Worm (Caenorhabditis elegans) whole organism, L2 larva: ENCODE measurements around the gene C23F12.9.

ENCODE experiments used
- F13H6.1 ChIP-seq: sonication (generic microtip); optimal IDR thresholded peaks from 2 replicates; lab custom pipeline; 2016; ENCODE audit warnings: missing genetic modification characterization, missing compliant biosample characterization
- R02D3.7 ChIP-seq: fragments of 150-350 bp; optimal IDR thresholded peaks from 2 replicates; lab custom pipeline; 2014; ENCODE audit warnings: missing biosample characterization, missing genetic modification characterization
- dmd-4 ChIP-seq: sonication (generic microtip); optimal IDR thresholded peaks from 2 replicates; lab custom pipeline; 2017; ENCODE audit warnings: missing biosample characterization, missing genetic modification characterization
- elt-1 ChIP-seq: fragments of 150-350 bp; optimal IDR thresholded peaks from 2 replicates; lab custom pipeline; 2014; ENCODE audit warnings: missing biosample characterization, missing genetic modification characterization
- elt-3 ChIP-seq: sonication (generic microtip); optimal IDR thresholded peaks from 2 replicates; lab custom pipeline; 2017; ENCODE audit warnings: missing biosample characterization, missing genetic modification characterization
- gmeb-1 ChIP-seq: fragments of 150-350 bp; optimal IDR thresholded peaks from 2 replicates; lab custom pipeline; 2014; ENCODE audit warnings: missing biosample characterization, missing genetic modification characterization
- lin-39 ChIP-seq: fragments of 150-350 bp; optimal IDR thresholded peaks from 2 replicates; lab custom pipeline; 2014; ENCODE audit warnings: missing biosample characterization, missing genetic modification reagents, missing genetic modification characterization
- nhr-11 ChIP-seq: fragments of 150-350 bp; optimal IDR thresholded peaks from 2 replicates; lab custom pipeline; 2014; ENCODE audit warnings: missing biosample characterization, missing genetic modification characterization
- nhr-12 ChIP-seq: fragments of 150-350 bp; optimal IDR thresholded peaks from 2 replicates; lab custom pipeline; 2014; ENCODE audit warnings: missing biosample characterization, missing genetic modification characterization
- nhr-23 ChIP-seq: fragments of 150-350 bp; optimal IDR thresholded peaks from 2 replicates; lab custom pipeline; 2014; ENCODE audit warnings: missing biosample characterization, missing genetic modification reagents, missing genetic modification characterization
- unc-39 ChIP-seq: fragments of 150-350 bp; optimal IDR thresholded peaks from 2 replicates; lab custom pipeline; 2014; ENCODE audit warnings: missing biosample characterization, missing genetic modification characterization
- unc-55 ChIP-seq: fragments of 150-350 bp; sonication (generic microtip); optimal IDR thresholded peaks from 3 replicates; lab custom pipeline; 2014; ENCODE audit warnings: missing biosample characterization, missing genetic modification reagents, missing genetic modification characterization

The C23F12.9 gene

ce11 chrX:9443871-9444270, 50.0 kb downstream of the C23F12.9 start:
- TF ChIP-seq elt-3 (no peak), F13H6.1 (tag; lab: Kevin White, UChicago) (no peak), dmd-4 (tag; lab: Kevin White, UChicago) (no peak), nhr-23 (no peak), R02D3.7 (tag; lab: Kevin White, UChicago) (no peak), lin-39 (tag; lab: Kevin White, UChicago) (no peak), gmeb-1 (no peak), unc-55 (GFP tag; lab: Kevin White, UChicago) (no peak), nhr-11 (no peak), elt-1 (tag; lab: Kevin White, UChicago) (no peak), nhr-12 (tag; lab: Kevin White, UChicago) (no peak), unc-39 (tag; lab: Kevin White, UChicago) (no peak)
